Fruit fly (Drosophila melanogaster): ENCODE data around the gene CG5653.

CG5653 gene

dm6 chr3L:8986582-8986981 lies 20.4 kb upstream of the CG5653 start, which contains the start of gene CG5068 (continued):
- TF ChIP-seq unpg (GFP tag; optimal IDR thresholded peaks at IDR 0.05) = no peak
- TF ChIP-seq bbx (GFP tag; IDR thresholded peaks at IDR 0.05; ENCODE audit: partially characterized antibody) = 0 out of 2 replicates have a peak, but pooled peaks have one; percentile 26
- TF ChIP-seq CG4617 (GFP tag; optimal IDR thresholded peaks at IDR 0.05; ENCODE audit: borderline replicate concordance) = peak; percentile 86
- no peak for TF ChIP-seq CG15269 (tag; optimal IDR thresholded peaks at IDR 0.05)
- TF ChIP-seq Sox102F (GFP tag; optimal IDR thresholded peaks at IDR 0.05) = no peak
- TF ChIP-seq stwl (tag; optimal IDR thresholded peaks at IDR 0.05) = peak; percentile 79
- no peak for TF ChIP-seq sisA (GFP tag; IDR thresholded peaks at IDR 0.05)
- no peak for TF ChIP-seq odd (GFP tag; optimal IDR thresholded peaks at IDR 0.05)
- no peak for TF ChIP-seq Rfx (GFP tag; IDR thresholded peaks at IDR 0.05)
- no peak for TF ChIP-seq stc (GFP tag; IDR thresholded peaks at IDR 0.05)
- TF ChIP-seq MESR4 (GFP tag; optimal IDR thresholded peaks at IDR 0.05) = peak; percentile 85
- no peak for TF ChIP-seq pnt (GFP tag; optimal IDR thresholded peaks at IDR 0.05)
- peak; percentile 83 for TF ChIP-seq E2f2 (GFP tag; IDR thresholded peaks at IDR 0.05)
- TF ChIP-seq tll (GFP tag; optimal IDR thresholded peaks at IDR 0.05) = peak in 1 of 2 experiments; percentile 20
- TF ChIP-seq CG34376 (GFP tag; optimal IDR thresholded peaks at IDR 0.05) = no peak
- no peak for TF ChIP-seq sob (GFP tag; IDR thresholded peaks at IDR 0.05)
- TF ChIP-seq gcm (GFP tag; optimal IDR thresholded peaks at IDR 0.05) = no peak
- no peak for TF ChIP-seq toy (GFP tag; IDR thresholded peaks at IDR 0.05)
- no peak for TF ChIP-seq BtbVII (GFP tag; optimal IDR thresholded peaks at IDR 0.05)
- TF ChIP-seq gcm2 (GFP tag; optimal IDR thresholded peaks at IDR 0.05) = no peak
- TF ChIP-seq cwo (GFP tag; optimal IDR thresholded peaks at IDR 0.05) = no peak
- no peak for TF ChIP-seq CG4854 (GFP tag; optimal IDR thresholded peaks at IDR 0.05)
- peak; percentile 13 for TF ChIP-seq ato (GFP tag; IDR thresholded peaks at IDR 0.05; ENCODE audit: partially characterized antibody)
- TF ChIP-seq CTCF (GFP tag; optimal IDR thresholded peaks at IDR 0.05) = peak; percentile 13
- TF ChIP-seq twi (tag; optimal IDR thresholded peaks at IDR 0.05) = no peak
- TF ChIP-seq Mrtf (GFP tag; IDR thresholded peaks at IDR 0.05) = no peak
- TF ChIP-seq CG12942 (GFP tag; optimal IDR thresholded peaks at IDR 0.05) = no peak
- no peak for TF ChIP-seq lmd (GFP tag; IDR thresholded peaks at IDR 0.05)
- no peak for TF ChIP-seq cg (GFP tag; optimal IDR thresholded peaks at IDR 0.05)
- TF ChIP-seq lilli (GFP tag; optimal IDR thresholded peaks at IDR 0.05) = no peak
- TF ChIP-seq CG32767 (GFP tag; IDR thresholded peaks at IDR 0.05) = no peak
- TF ChIP-seq CG15073 (GFP tag; optimal IDR thresholded peaks at IDR 0.05) = no peak
- TF ChIP-seq CG10654 (GFP tag; optimal IDR thresholded peaks at IDR 0.05) = no peak
- no peak for TF ChIP-seq CG10147 (GFP tag; optimal IDR thresholded peaks at IDR 0.05)
- TF ChIP-seq wor (GFP tag; IDR thresholded peaks at IDR 0.05) = no peak
- no peak for TF ChIP-seq hkb (optimal IDR thresholded peaks at IDR 0.05)
- no peak for TF ChIP-seq hkb (GFP tag; IDR thresholded peaks at IDR 0.05)
- peak; percentile 49; the same call in 1 of the 2 replicates for TF ChIP-seq Bgb (GFP tag; IDR thresholded peaks at IDR 0.05; ENCODE audit: partially characterized antibody)
- peak; percentile 34 for TF ChIP-seq BEAF-32 (GFP tag; optimal IDR thresholded peaks at IDR 0.05)
- no peak for TF ChIP-seq vfl (GFP tag; optimal IDR thresholded peaks at IDR 0.05)
- no peak for TF ChIP-seq ash1 (GFP tag; optimal IDR thresholded peaks at IDR 0.05)
- TF ChIP-seq fd96Cb (tag; optimal IDR thresholded peaks at IDR 0.05) = no peak
- TF ChIP-seq dmrt11E (tag; optimal IDR thresholded peaks at IDR 0.05) = no peak
- TF ChIP-seq psq (GFP tag; optimal IDR thresholded peaks at IDR 0.05) = no peak
- TF ChIP-seq CG2199 (GFP tag; IDR thresholded peaks at IDR 0.05) = 0 out of 3 replicates have a peak, but pooled peaks have one; percentile 20
- TF ChIP-seq CG14860 (GFP tag; IDR thresholded peaks at IDR 0.05; ENCODE audit: partially characterized antibody) = no peak
- no peak for TF ChIP-seq Hr51 (GFP tag; optimal IDR thresholded peaks at IDR 0.05)
- peak; percentile 60 for TF ChIP-seq CG15514 (GFP tag; optimal IDR thresholded peaks at IDR 0.05)
- no peak for TF ChIP-seq danr (GFP tag; IDR thresholded peaks at IDR 0.05)
- no peak for TF ChIP-seq CG4404 (GFP tag; IDR thresholded peaks at IDR 0.05)
- TF ChIP-seq sug (tag; optimal IDR thresholded peaks at IDR 0.05) = no peak
